Worm (Caenorhabditis elegans) whole organism, L3 larva: ENCODE results near the gene H10E21.4.

Source experiments
- R02D3.7 ChIP-seq: fragments of 150-350 bp; optimal IDR thresholded peaks from 2 replicates; lab custom pipeline; 2014; ENCODE audit warnings: missing biosample characterization, missing genetic modification characterization
- ceh-16 ChIP-seq: sonication (generic microtip); optimal IDR thresholded peaks from 2 replicates; lab custom pipeline; 2017; ENCODE audit warnings: missing biosample characterization, missing genetic modification characterization
- ceh-28 ChIP-seq: fragments of 150-350 bp; optimal IDR thresholded peaks from 2 replicates; lab custom pipeline; 2014; ENCODE audit warnings: missing biosample characterization, missing genetic modification reagents, missing genetic modification characterization
- ceh-82 ChIP-seq: fragments of 150-350 bp; optimal IDR thresholded peaks from 2 replicates; lab custom pipeline; 2014; ENCODE audit warnings: missing biosample characterization, missing genetic modification characterization
- egl-27 ChIP-seq: sonication (generic microtip); optimal IDR thresholded peaks from 4 replicates; lab custom pipeline; 2017; ENCODE audit warnings: missing biosample characterization, missing genetic modification reagents, missing genetic modification characterization
- egl-5 ChIP-seq: fragments of 150-350 bp; optimal IDR thresholded peaks from 2 replicates; lab custom pipeline; 2017; ENCODE audit warnings: missing biosample characterization, missing genetic modification reagents, missing genetic modification characterization, inconsistent platforms
- elt-1 ChIP-seq: fragments of 150-350 bp; optimal IDR thresholded peaks from 2 replicates; lab custom pipeline; 2014; ENCODE audit warnings: missing biosample characterization, missing genetic modification characterization
- elt-2 ChIP-seq: sonication (generic microtip); optimal IDR thresholded peaks from 2 replicates; lab custom pipeline; 2016; ENCODE audit warnings: missing genetic modification reagents, mild to moderate bottlenecking, missing genetic modification characterization, missing compliant biosample characterization
- elt-3 ChIP-seq, 3 experiments: fragments of 150-350 bp in 1 of 3; sonication (generic microtip) in 2 of 3; optimal IDR thresholded peaks; 2 replicates in 2 of 3; 4 replicates in 1 of 3; lab custom pipeline; 2014 to 2017; ENCODE audit warnings: missing biosample characterization in 3 of 3, missing genetic modification characterization in 3 of 3
- fkh-10 ChIP-seq: sonication (generic microtip); optimal IDR thresholded peaks from 2 replicates; lab custom pipeline; 2017; ENCODE audit warnings: missing biosample characterization, missing genetic modification reagents, missing genetic modification characterization
- jun-1 ChIP-seq: fragments of 150-350 bp; optimal IDR thresholded peaks from 2 replicates; lab custom pipeline; 2014; ENCODE audit warnings: missing biosample characterization, missing genetic modification reagents, missing genetic modification characterization
- lin-15B ChIP-seq: fragments of 150-350 bp; optimal IDR thresholded peaks from 2 replicates; lab custom pipeline; 2014; ENCODE audit warnings: missing biosample characterization, missing genetic modification characterization
- lin-39 ChIP-seq: fragments of 150-350 bp; optimal IDR thresholded peaks from 2 replicates; lab custom pipeline; 2018; ENCODE audit warnings: missing biosample characterization, missing genetic modification reagents, missing genetic modification characterization
- lsy-12 ChIP-seq: sonication (generic microtip); optimal IDR thresholded peaks from 2 replicates; lab custom pipeline; 2016; ENCODE audit warnings: mild to moderate bottlenecking, missing genetic modification characterization, missing compliant biosample characterization
- mdl-1 ChIP-seq: fragments of 150-350 bp; optimal IDR thresholded peaks from 2 replicates; lab custom pipeline; 2014; ENCODE audit warnings: missing biosample characterization, missing genetic modification characterization
- mml-1 ChIP-seq: fragments of 150-350 bp; sonication (generic microtip); optimal IDR thresholded peaks from 3 replicates; lab custom pipeline; 2014; ENCODE audit warnings: missing biosample characterization, missing genetic modification characterization
- nhr-11 ChIP-seq: fragments of 150-350 bp; optimal IDR thresholded peaks from 2 replicates; lab custom pipeline; 2014; ENCODE audit warnings: missing biosample characterization, missing genetic modification characterization
- nhr-237 ChIP-seq: fragments of 150-350 bp; optimal IDR thresholded peaks from 2 replicates; lab custom pipeline; 2014; ENCODE audit warnings: missing biosample characterization, missing genetic modification characterization
- nhr-25 ChIP-seq: sonication (generic microtip); optimal IDR thresholded peaks from 2 replicates; lab custom pipeline; 2017; ENCODE audit warnings: missing biosample characterization, missing genetic modification characterization
- nhr-43 ChIP-seq: sonication (generic microtip); optimal IDR thresholded peaks from 2 replicates; lab custom pipeline; 2016; ENCODE audit warnings: mild to moderate bottlenecking, missing genetic modification characterization, missing compliant biosample characterization; ENCODE audit not compliant: poor library complexity, severe bottlenecking
- nhr-76 ChIP-seq: fragments of 150-350 bp; sonication (generic microtip); optimal IDR thresholded peaks from 5 replicates; lab custom pipeline; 2014; ENCODE audit warnings: missing biosample characterization, missing genetic modification characterization
- nhr-77 ChIP-seq: fragments of 150-350 bp; optimal IDR thresholded peaks from 2 replicates; lab custom pipeline; 2014; ENCODE audit warnings: missing biosample characterization, missing genetic modification characterization
- pha-4 ChIP-seq: fragments of 150-350 bp; optimal IDR thresholded peaks from 2 replicates; lab custom pipeline; 2014; ENCODE audit warnings: missing biosample characterization, missing genetic modification reagents, missing genetic modification characterization
- pqm-1 ChIP-seq: fragments of 150-350 bp; optimal IDR thresholded peaks from 2 replicates; lab custom pipeline; 2017; ENCODE audit warnings: missing biosample characterization, missing genetic modification characterization, inconsistent platforms
- sea-2 ChIP-seq: fragments of 150-350 bp; sonication (generic microtip); optimal IDR thresholded peaks from 4 replicates; lab custom pipeline; 2014; ENCODE audit warnings: missing biosample characterization, missing genetic modification reagents, missing genetic modification characterization
- skn-1 ChIP-seq: fragments of 150-350 bp; optimal IDR thresholded peaks from 2 replicates; lab custom pipeline; 2014; ENCODE audit warnings: missing biosample characterization, missing genetic modification characterization
- snpc-4 ChIP-seq: fragments of 150-350 bp; optimal IDR thresholded peaks from 2 replicates; lab custom pipeline; 2014; ENCODE audit warnings: missing biosample characterization, missing genetic modification characterization
- tbx-2 ChIP-seq: sonication (generic microtip); optimal IDR thresholded peaks from 2 replicates; lab custom pipeline; 2016; ENCODE audit warnings: mild to moderate bottlenecking, missing genetic modification characterization, missing compliant biosample characterization
- unc-39 ChIP-seq: sonication (generic microtip); optimal IDR thresholded peaks from 4 replicates; lab custom pipeline; 2017; ENCODE audit warnings: missing biosample characterization, missing genetic modification characterization
- unc-62 ChIP-seq: fragments of 150-350 bp; sonication (generic microtip); optimal IDR thresholded peaks from 4 replicates; lab custom pipeline; 2014; ENCODE audit warnings: missing biosample characterization, missing genetic modification reagents, missing genetic modification characterization
- ztf-11 ChIP-seq: fragments of 150-350 bp; optimal IDR thresholded peaks from 2 replicates; lab custom pipeline; 2014; ENCODE audit warnings: missing biosample characterization, missing genetic modification characterization
- ztf-4 ChIP-seq: fragments of 150-350 bp; optimal IDR thresholded peaks from 2 replicates; lab custom pipeline; 2014; ENCODE audit warnings: missing biosample characterization, missing genetic modification characterization

H10E21.4 gene

DNA sequence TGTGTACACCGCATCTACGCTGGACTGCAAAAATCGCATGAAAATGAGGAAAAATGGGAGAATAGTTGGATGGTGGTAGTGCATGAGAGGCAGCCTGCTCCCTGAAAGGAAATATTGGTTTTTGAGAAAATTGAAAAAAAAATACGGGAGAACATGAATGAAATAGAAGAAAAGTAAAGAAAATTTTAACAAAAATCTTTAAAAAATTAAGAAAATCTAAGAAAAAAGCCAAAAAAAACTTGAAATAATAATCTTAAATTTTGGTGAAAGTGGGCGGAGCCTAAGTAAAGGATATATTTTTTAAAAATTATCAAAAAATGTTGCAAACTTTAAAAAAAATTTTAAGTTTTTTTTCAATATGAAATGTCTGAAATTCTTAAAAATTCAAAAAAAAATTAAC, 4.4 kb upstream of the H10E21.4 start, which contains the start of gene H10E21.5:
Gene H10E21.5 (minus strand): TSS at position 101 of the 400 bp plus-strand sequence.
- no peak for TF ChIP-seq egl-27 (tag; lab: Kevin White, UChicago)

DNA sequence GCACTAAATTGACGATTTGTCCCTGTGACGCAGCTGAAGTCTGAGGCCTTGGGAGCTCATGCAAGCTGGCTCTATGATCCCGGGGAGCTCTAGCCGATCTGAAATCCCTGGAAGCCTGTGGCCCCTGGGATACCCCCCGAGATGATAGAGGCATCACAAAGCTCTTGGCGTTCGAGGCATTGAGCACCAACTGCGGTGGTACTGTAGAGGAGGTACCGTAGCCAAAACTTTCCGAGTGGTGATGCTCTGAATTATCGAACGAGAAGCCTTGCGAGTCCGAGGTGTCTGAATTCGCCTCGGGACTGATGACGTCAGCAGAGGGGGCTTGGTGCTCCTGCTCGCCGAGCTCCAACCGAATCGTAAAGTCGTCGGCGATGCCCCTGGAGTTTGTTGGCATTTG, 1.8 kb upstream of the H10E21.4 start:
- TF ChIP-seq ztf-11 (tag; lab: Kevin White, UChicago) (no peak), fkh-10 (GFP tag; lab: Kevin White, UChicago) (no peak), lin-39 (tag; lab: Kevin White, UChicago) (no peak), ceh-28 (tag; lab: Kevin White, UChicago) (no peak), ceh-82 (tag; lab: Kevin White, UChicago) (no peak), nhr-237 (tag; lab: Kevin White, UChicago) (no peak), mml-1 (tag; lab: Kevin White, UChicago) (no peak), nhr-25 (no peak), lsy-12 (tag; lab: Kevin White, UChicago) (no peak), nhr-11 (tag; lab: Kevin White, UChicago) (no peak), skn-1 (tag; lab: Kevin White, UChicago) (no peak), tbx-2 (tag; lab: Kevin White, UChicago) (no peak)

DNA sequence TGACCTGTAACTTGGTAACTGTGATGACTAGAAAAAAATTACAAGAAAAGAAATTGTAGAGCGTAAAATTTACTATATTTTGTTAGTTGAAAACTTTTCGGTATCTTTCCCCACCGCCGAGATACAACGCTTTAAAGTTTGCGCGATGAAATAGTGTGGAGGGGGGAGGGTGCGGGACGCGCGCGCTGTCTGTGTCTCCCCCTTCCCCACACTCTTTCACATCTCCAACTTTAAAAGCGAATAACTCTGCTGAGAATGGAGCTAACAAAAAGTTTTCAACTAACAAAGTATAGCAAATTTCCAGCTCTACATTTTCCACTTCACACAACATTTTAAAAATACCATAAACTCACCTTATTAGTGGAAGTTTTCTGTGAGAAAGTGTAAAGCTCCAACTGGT, 1.9 kb downstream of the H10E21.4 start:
- TF ChIP-seq tbx-2 (tag; lab: Kevin White, UChicago), result no peak
- peak; percentile 2 for TF ChIP-seq elt-2 (tag; lab: Kevin White, UChicago)

DNA sequence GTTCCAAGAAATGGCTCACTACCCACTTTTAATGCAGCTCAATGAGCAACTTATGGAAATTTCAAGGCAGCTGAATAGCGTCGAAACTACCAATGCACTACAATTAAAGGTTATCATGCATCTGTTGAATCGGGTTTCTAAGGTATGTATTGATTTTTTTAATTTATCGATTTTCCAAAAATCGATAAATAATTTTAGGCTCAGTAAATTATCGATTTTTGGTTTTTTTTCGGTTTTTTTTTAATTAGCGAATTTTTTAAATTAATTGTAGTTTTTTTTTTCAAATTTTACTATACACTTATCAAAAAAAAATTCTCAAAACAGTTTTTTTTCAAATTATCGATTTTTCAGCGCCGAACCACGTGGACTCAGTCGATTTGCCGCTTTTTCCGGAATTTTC, 2.7 kb downstream of the H10E21.4 start:
- peak; percentile 93 for TF ChIP-seq ceh-28 (tag; lab: Kevin White, UChicago)
- no peak for TF ChIP-seq lin-39 (tag; lab: Kevin White, UChicago)
- TF ChIP-seq elt-1 (tag; lab: Kevin White, UChicago), result no peak
- no peak for TF ChIP-seq nhr-25
- no peak for TF ChIP-seq mml-1 (tag; lab: Kevin White, UChicago)

DNA sequence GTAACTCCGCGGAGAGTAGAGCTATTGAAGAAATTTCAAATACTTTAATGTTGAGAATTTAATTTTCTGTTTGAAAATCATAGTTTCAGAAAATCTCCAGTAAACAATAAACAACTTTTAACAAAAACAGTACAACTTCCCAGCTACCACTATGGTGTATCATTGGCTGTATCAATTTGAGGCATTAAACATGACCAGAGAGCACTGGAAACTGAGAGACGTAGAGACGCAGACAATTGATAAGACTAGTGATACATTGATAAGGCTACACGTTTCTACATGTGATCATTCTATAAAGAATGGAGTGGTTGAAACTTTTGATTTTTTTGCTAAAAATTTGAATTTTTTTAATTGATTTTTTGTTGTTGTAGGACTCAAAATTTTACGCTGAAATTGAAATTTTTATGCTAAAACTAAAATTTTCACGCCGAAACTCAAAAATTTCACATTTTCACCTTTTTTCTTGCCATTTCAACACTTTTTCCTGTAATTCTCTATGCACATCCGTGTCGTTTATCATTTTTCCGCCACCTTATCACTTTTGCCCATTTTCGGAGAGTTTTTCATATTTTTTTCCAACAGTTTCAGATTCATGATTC, 4.2 kb downstream of the H10E21.4 start, which contains the start of gene H10E21.1:
Gene H10E21.1 (plus strand): TSS at position 549 of the 599 bp plus-strand sequence.
- TF ChIP-seq fkh-10 (GFP tag; lab: Kevin White, UChicago), result no peak
- TF ChIP-seq pha-4 (tag; lab: Kevin White, UChicago), result peak; percentile 22
- no peak for TF ChIP-seq ceh-16 (tag; lab: Kevin White, UChicago)
- TF ChIP-seq unc-39, result no peak
- TF ChIP-seq R02D3.7 (tag; lab: Kevin White, UChicago), result no peak
- peak; percentile 14 for TF ChIP-seq ceh-28 (tag; lab: Kevin White, UChicago)
- no peak for TF ChIP-seq ztf-4 (tag; lab: Kevin White, UChicago)
- peak; percentile 18 for TF ChIP-seq nhr-43
- TF ChIP-seq nhr-25, result peak; percentile 19
- peak; percentile 88 for TF ChIP-seq elt-2 (tag; lab: Kevin White, UChicago)
- peak; percentile 75 for TF ChIP-seq pqm-1
- no peak for TF ChIP-seq unc-62 (GFP tag; lab: Kevin White, UChicago)
- peak; percentile 48 to 99 (median 94) for TF ChIP-seq elt-3 (tag; optimal IDR thresholded peaks at IDR 0.05; lab: Kevin White, UChicago)
- TF ChIP-seq lsy-12 (tag; lab: Kevin White, UChicago), result no peak

DNA sequence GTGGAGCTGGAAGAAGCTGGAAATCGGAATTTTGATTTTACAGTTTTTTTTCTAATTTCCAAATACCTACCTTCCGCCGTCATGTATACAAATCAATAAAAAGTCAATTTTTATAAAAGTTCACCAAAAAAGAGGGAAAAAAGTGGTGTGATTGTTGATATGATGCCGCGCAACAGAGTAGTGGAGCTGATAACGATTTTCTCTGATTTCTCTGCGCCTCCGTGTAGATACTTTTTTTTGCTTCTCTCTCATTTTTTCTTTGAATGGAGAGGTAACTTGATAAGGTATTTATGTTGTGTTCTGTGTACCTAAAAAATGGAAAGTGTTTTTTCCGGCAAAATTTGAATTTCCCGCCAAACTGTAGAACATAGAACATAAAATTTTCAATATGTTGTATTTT, 4.8 kb downstream of the H10E21.4 start, which contains the start of gene nhr-80:
Gene nhr-80 (minus strand): TSS at position 199 of the 400 bp plus-strand sequence.
- TF ChIP-seq pha-4 (tag; lab: Kevin White, UChicago), result peak; percentile 30
- TF ChIP-seq elt-2 (tag; lab: Kevin White, UChicago), result peak; percentile 91
- TF ChIP-seq nhr-43, result no peak
- peak; percentile 47 for TF ChIP-seq jun-1 (tag; lab: Kevin White, UChicago)
- no peak for TF ChIP-seq snpc-4 (tag; lab: Kevin White, UChicago)
- no peak for TF ChIP-seq nhr-77 (tag; lab: Kevin White, UChicago)
- TF ChIP-seq unc-39, result no peak
- no peak for TF ChIP-seq nhr-76 (tag; lab: Kevin White, UChicago)
- peak; percentile 86 for TF ChIP-seq pqm-1
- TF ChIP-seq ztf-11 (tag; lab: Kevin White, UChicago), result no peak
- no peak for TF ChIP-seq mml-1 (tag; lab: Kevin White, UChicago)
- TF ChIP-seq sea-2 (GFP tag; lab: Kevin White, UChicago), result no peak
- no peak for TF ChIP-seq unc-62 (GFP tag; lab: Kevin White, UChicago)
- no peak for TF ChIP-seq lin-15B (tag; lab: Kevin White, UChicago)
- peak; percentile 52 for TF ChIP-seq ceh-28 (tag; lab: Kevin White, UChicago)
- no peak for TF ChIP-seq egl-5 (tag; lab: Kevin White, UChicago)
- no peak for TF ChIP-seq mdl-1 (tag; lab: Kevin White, UChicago)
- TF ChIP-seq elt-3 (tag; optimal IDR thresholded peaks at IDR 0.05; lab: Kevin White, UChicago), result peak in 2 of 3 experiments; percentile 50 to 57
